Fruit fly (Drosophila melanogaster) whole organism, embryonic: ENCODE measurements around the gene pod1.

Experiments
- Atf3 ChIP-seq: fragments of 200-800 bp; sonication (Bioruptor generic); optimal IDR thresholded peaks from 3 replicates; lab custom pipeline; 2016; ENCODE audit warnings: missing biosample characterization, missing genetic modification characterization
- CG1233 ChIP-seq: fragments of 200-800 bp; sonication (Bioruptor generic); optimal IDR thresholded peaks from 4 replicates; lab custom pipeline; 2018; ENCODE audit warnings: missing biosample characterization, mild to moderate bottlenecking, missing genetic modification characterization
- CG12744 ChIP-seq: fragments of 200-800 bp; sonication (Bioruptor generic); optimal IDR thresholded peaks from 2 replicates; lab custom pipeline; 2016; ENCODE audit warnings: missing biosample characterization, missing genetic modification characterization
- CG15073 ChIP-seq: fragments of 200-800 bp; sonication (Bioruptor generic); optimal IDR thresholded peaks from 2 replicates; lab custom pipeline; 2016; ENCODE audit warnings: missing biosample characterization, missing genetic modification characterization
- CG15479 ChIP-seq: fragments of 200-800 bp; sonication (Bioruptor generic); optimal IDR thresholded peaks from 3 replicates; lab custom pipeline; 2019; ENCODE audit warnings: missing biosample characterization, mild to moderate bottlenecking, missing genetic modification characterization, moderate library complexity
- CG17385 ChIP-seq: fragments of 200-800 bp; sonication (Bioruptor generic); optimal IDR thresholded peaks from 3 replicates; lab custom pipeline; 2018; ENCODE audit warnings: missing biosample characterization, mild to moderate bottlenecking, missing genetic modification characterization
- CG3163 ChIP-seq: fragments of 200-800 bp; sonication (Bioruptor generic); optimal IDR thresholded peaks from 3 replicates; lab custom pipeline; 2016; ENCODE audit warnings: missing biosample characterization, missing genetic modification characterization
- CG3726 ChIP-seq: fragments of 200-800 bp; sonication (Bioruptor generic); IDR thresholded peaks from 3 replicates; pipeline ENCODE4, ENCODE4 v1.3.6; 2022; ENCODE audit warnings: missing biosample characterization, missing genetic modification characterization
- CG4820 ChIP-seq: fragments of 200-800 bp; sonication (Bioruptor generic); optimal IDR thresholded peaks from 3 replicates; lab custom pipeline; 2016; ENCODE audit warnings: missing biosample characterization, missing genetic modification characterization
- CG9609 ChIP-seq: fragments of 200-800 bp; sonication (Bioruptor generic); optimal IDR thresholded peaks from 3 replicates; lab custom pipeline; 2016; ENCODE audit warnings: missing biosample characterization, missing genetic modification characterization
- CG9797 ChIP-seq: fragments of 200-800 bp; sonication (Bioruptor generic); optimal IDR thresholded peaks from 3 replicates; lab custom pipeline; 2018; ENCODE audit warnings: missing biosample characterization, mild to moderate bottlenecking, missing genetic modification characterization
- CG9876 ChIP-seq: fragments of 200-800 bp; sonication (Bioruptor generic); optimal IDR thresholded peaks from 2 replicates; lab custom pipeline; 2016; ENCODE audit warnings: missing biosample characterization, missing genetic modification characterization
- Camta ChIP-seq: fragments of 200-800 bp; sonication (Bioruptor generic); optimal IDR thresholded peaks from 2 replicates; lab custom pipeline; 2016; ENCODE audit warnings: missing biosample characterization, missing genetic modification characterization
- Dbx ChIP-seq: fragments of 200-800 bp; sonication (Bioruptor generic); IDR thresholded peaks from 3 replicates; pipeline ENCODE4 v1.3.6; 2022; ENCODE audit warnings: missing biosample characterization, missing genetic modification characterization
- Doc3 ChIP-seq: fragments of 200-800 bp; sonication (Bioruptor generic); IDR thresholded peaks from 3 replicates; pipeline ENCODE4 v1.3.6; 2022; ENCODE audit warnings: missing biosample characterization, missing genetic modification characterization; ENCODE audit not compliant: partially characterized antibody
- Ets97D ChIP-seq: fragments of 200-800 bp; sonication (Bioruptor generic); optimal IDR thresholded peaks from 3 replicates; lab custom pipeline; 2016; ENCODE audit warnings: missing biosample characterization, missing genetic modification characterization
- Gsc ChIP-seq: fragments of 200-800 bp; sonication (Bioruptor generic); IDR thresholded peaks from 2 replicates; pipeline ENCODE4 v1.3.6; 2022; ENCODE audit warnings: missing biosample characterization, missing genetic modification characterization
- HLH54F ChIP-seq: fragments of 200-800 bp; sonication (Bioruptor generic); optimal IDR thresholded peaks from 3 replicates; lab custom pipeline; 2016; ENCODE audit warnings: missing biosample characterization, missing genetic modification characterization
- Hr3 ChIP-seq: fragments of 200-800 bp; sonication (Bioruptor generic); optimal IDR thresholded peaks from 3 replicates; lab custom pipeline; 2016; ENCODE audit warnings: missing biosample characterization, missing genetic modification characterization
- Jarid2 ChIP-seq: fragments of 200-800 bp; sonication (Bioruptor generic); optimal IDR thresholded peaks from 3 replicates; lab custom pipeline; 2017; ENCODE audit warnings: mild to moderate bottlenecking, missing biosample characterization, missing genetic modification reagents, missing genetic modification characterization
- MESR4 ChIP-seq: fragments of 200-800 bp; sonication (Bioruptor generic); optimal IDR thresholded peaks from 2 replicates; lab custom pipeline; 2018; ENCODE audit warnings: missing biosample characterization, mild to moderate bottlenecking, missing genetic modification characterization, moderate library complexity
- Oaz ChIP-seq: fragments of 200-800 bp; sonication (Bioruptor generic); IDR thresholded peaks from 2 replicates; pipeline ENCODE4 v1.3.6; 2022; ENCODE audit warnings: missing biosample characterization, missing genetic modification characterization
- Optix ChIP-seq: fragments of 200-800 bp; sonication (Bioruptor generic); IDR thresholded peaks from 3 replicates; pipeline ENCODE4 v1.3.6; 2022; ENCODE audit warnings: missing biosample characterization, missing genetic modification characterization
- Six4 ChIP-seq: fragments of 200-800 bp; sonication (Bioruptor generic); optimal IDR thresholded peaks from 2 replicates; lab custom pipeline; 2016; ENCODE audit warnings: missing biosample characterization, missing genetic modification characterization
- Tbp ChIP-seq: fragments of >200 bp; optimal IDR thresholded peaks from 2 replicates; lab custom pipeline; 2018; ENCODE audit warnings: missing biosample characterization, missing genetic modification characterization
- ab ChIP-seq: fragments of 200-800 bp; sonication (Bioruptor generic); optimal IDR thresholded peaks from 2 replicates; lab custom pipeline; 2016; ENCODE audit warnings: missing biosample characterization, missing genetic modification characterization
- ac ChIP-seq: fragments of 200-800 bp; sonication (Bioruptor generic); optimal IDR thresholded peaks from 3 replicates; lab custom pipeline; 2017; ENCODE audit warnings: missing biosample characterization, mild to moderate bottlenecking, missing genetic modification characterization
- aop ChIP-seq: fragments of 200-800 bp; sonication (Bioruptor generic); IDR thresholded peaks from 2 replicates; pipeline ENCODE4 v1.3.6; 2022; ENCODE audit warnings: missing biosample characterization, missing genetic modification characterization
- ap ChIP-seq: fragments of 200-800 bp; sonication (Bioruptor generic); IDR thresholded peaks from 2 replicates; pipeline ENCODE4 v1.3.6; 2022; ENCODE audit warnings: missing biosample characterization, missing genetic modification characterization
- cad ChIP-seq: fragments of >200 bp; optimal IDR thresholded peaks from 2 replicates; lab custom pipeline; 2017; ENCODE audit warnings: missing biosample characterization, missing genetic modification characterization
- cato ChIP-seq: fragments of 200-800 bp; sonication (Bioruptor generic); optimal IDR thresholded peaks from 2 replicates; lab custom pipeline; 2016; ENCODE audit warnings: missing biosample characterization, missing genetic modification characterization, borderline replicate concordance
- crol ChIP-seq: fragments of 200-800 bp; sonication (Bioruptor generic); IDR thresholded peaks from 2 replicates; pipeline ENCODE4 v1.3.6; 2022; ENCODE audit warnings: missing biosample characterization, missing genetic modification characterization
- dimm ChIP-seq: fragments of 200-800 bp; sonication (Bioruptor generic); IDR thresholded peaks from 2 replicates; pipeline ENCODE4 v1.3.6; 2022; ENCODE audit warnings: missing biosample characterization, missing genetic modification characterization
- hb ChIP-seq: fragments of 200-800 bp; sonication (Bioruptor generic); IDR thresholded peaks from 3 replicates; pipeline ENCODE4 v1.3.6; 2022; ENCODE audit warnings: missing biosample characterization, missing genetic modification characterization; ENCODE audit not compliant: partially characterized antibody
- her ChIP-seq: fragments of 200-800 bp; sonication (Bioruptor generic); optimal IDR thresholded peaks from 2 replicates; lab custom pipeline; 2016; ENCODE audit warnings: missing biosample characterization, missing genetic modification characterization
- hkb ChIP-seq, 2 experiments: fragments of 200-800 bp in 1 of 2; fragments of >200 bp in 1 of 2; sonication (Bioruptor generic) in 1 of 2; IDR thresholded peaks in 1 of 2; optimal IDR thresholded peaks in 1 of 2; 2 replicates each; pipeline versions ENCODE4 v1.3.6 to Lab custom; 2017 to 2022; ENCODE audit warnings: missing biosample characterization in 1 of 2, missing genetic modification characterization in 1 of 2
- hth ChIP-seq: fragments of >200 bp; optimal IDR thresholded peaks from 2 replicates; lab custom pipeline; 2017; ENCODE audit warnings: inconsistent platforms
- jumu ChIP-seq: fragments of 200-800 bp; sonication (Bioruptor generic); optimal IDR thresholded peaks from 3 replicates; lab custom pipeline; 2016; ENCODE audit warnings: missing biosample characterization, missing genetic modification characterization
- klu ChIP-seq: fragments of 200-800 bp; sonication (Bioruptor generic); IDR thresholded peaks from 2 replicates; pipeline ENCODE4 v1.3.6; 2022; ENCODE audit warnings: missing biosample characterization, missing genetic modification characterization
- lilli ChIP-seq: fragments of 200-800 bp; sonication (Bioruptor generic); optimal IDR thresholded peaks from 3 replicates; lab custom pipeline; 2016; ENCODE audit warnings: missing biosample characterization, missing genetic modification characterization
- mld ChIP-seq: fragments of 200-800 bp; sonication (Bioruptor generic); IDR thresholded peaks from 3 replicates; pipeline ENCODE4 v1.3.6; 2022; ENCODE audit warnings: missing biosample characterization, missing genetic modification characterization; ENCODE audit not compliant: partially characterized antibody
- nom ChIP-seq: fragments of 200-800 bp; sonication (Bioruptor generic); optimal IDR thresholded peaks from 2 replicates; lab custom pipeline; 2017; ENCODE audit warnings: missing biosample characterization, missing genetic modification characterization, mild to moderate bottlenecking, moderate library complexity, missing genetic modification reagents
- oc ChIP-seq: fragments of 200-800 bp; sonication (Bioruptor generic); optimal IDR thresholded peaks from 2 replicates; lab custom pipeline; 2018; ENCODE audit warnings: missing biosample characterization, mild to moderate bottlenecking, missing genetic modification characterization, moderate library complexity
- odd ChIP-seq: fragments of 200-800 bp; sonication (Bioruptor generic); optimal IDR thresholded peaks from 2 replicates; lab custom pipeline; 2017; ENCODE audit warnings: missing biosample characterization, mild to moderate bottlenecking, missing genetic modification characterization
- pum ChIP-seq: fragments of 200-800 bp; sonication (Bioruptor generic); optimal IDR thresholded peaks from 2 replicates; lab custom pipeline; 2016; ENCODE audit warnings: missing biosample characterization, missing genetic modification characterization
- repo ChIP-seq: fragments of 200-800 bp; sonication (Bioruptor generic); optimal IDR thresholded peaks from 2 replicates; lab custom pipeline; 2016; ENCODE audit warnings: missing biosample characterization, missing genetic modification characterization
- ro ChIP-seq: fragments of 200-800 bp; sonication (Bioruptor generic); IDR thresholded peaks from 2 replicates; pipeline ENCODE4 v1.3.6; 2022; ENCODE audit warnings: missing biosample characterization, missing genetic modification characterization
- row ChIP-seq: fragments of 200-800 bp; sonication (Bioruptor generic); IDR thresholded peaks from 3 replicates; pipeline ENCODE4 v1.3.6; 2022; ENCODE audit warnings: missing biosample characterization, missing genetic modification characterization
- scrt ChIP-seq: fragments of 200-800 bp; sonication (Bioruptor generic); optimal IDR thresholded peaks from 2 replicates; lab custom pipeline; 2018; ENCODE audit warnings: missing biosample characterization, mild to moderate bottlenecking, missing genetic modification characterization, moderate library complexity
- vfl ChIP-seq: fragments of 200-800 bp; sonication (Bioruptor generic); optimal IDR thresholded peaks from 2 replicates; lab custom pipeline; 2016; ENCODE audit warnings: missing biosample characterization, missing genetic modification characterization

The pod1 gene

DNA sequence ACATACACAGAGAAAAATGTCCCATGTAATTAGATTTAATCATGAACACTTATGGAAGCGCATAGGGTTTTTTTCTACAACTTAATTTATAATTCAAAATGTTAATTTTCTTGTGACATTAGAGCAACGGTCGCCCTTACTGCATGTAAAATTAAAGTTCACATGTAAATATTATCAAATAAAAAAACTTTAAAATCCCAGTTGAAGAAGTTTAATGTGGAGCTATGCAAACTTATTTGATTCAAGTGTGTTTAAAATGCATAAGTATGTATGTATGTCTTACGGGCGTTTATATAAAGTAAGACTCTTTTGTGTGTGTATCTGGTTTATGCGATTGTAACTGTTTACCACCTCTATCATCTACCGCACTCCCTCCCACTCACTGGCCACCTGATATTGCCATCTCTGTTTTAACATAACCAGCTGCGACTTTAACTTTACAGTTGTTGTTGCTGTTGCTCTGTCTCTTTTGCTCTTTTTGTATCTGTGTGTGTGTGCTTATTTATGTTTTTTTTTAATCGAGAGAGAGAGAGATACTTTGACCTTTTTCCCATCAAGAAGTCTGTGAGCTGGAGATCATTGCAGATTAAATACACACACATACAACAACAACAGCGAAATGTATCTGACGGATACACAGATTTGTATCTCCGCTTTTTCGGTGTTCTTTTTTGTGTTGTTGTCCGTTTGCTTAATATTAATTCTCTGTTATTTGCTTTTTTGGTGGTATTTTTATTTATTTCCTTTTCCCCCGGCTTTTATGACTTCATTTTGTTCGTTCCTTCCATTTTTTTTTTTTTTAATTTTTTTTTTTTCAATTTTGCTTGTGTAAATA, 52.1 kb downstream of the pod1 start (continued):
- TF ChIP-seq Doc3 (GFP tag; lab: Robert Waterston, UW) (no peak), Dbx (GFP tag; lab: Robert Waterston, UW) (no peak), hb (GFP tag; lab: Robert Waterston, UW) (no peak), Tbp (no peak), Oaz (GFP tag; lab: Robert Waterston, UW) (no peak; the same call in none of the 2 replicates), repo (no peak), CG1233 (GFP tag; lab: Kevin White, UChicago) (peak; percentile 82), oc (tag; lab: Kevin White, UChicago) (peak; percentile 72), ab (GFP tag; lab: Kevin White, UChicago) (peak; percentile 50), CG15479 (GFP tag; lab: Kevin White, UChicago) (peak; percentile 38), crol (no peak), hth (lab: Kevin White, UChicago) (no peak), hkb (optimal IDR thresholded peaks at IDR 0.05; lab: Kevin White, UChicago) (no peak), hkb (GFP tag; IDR thresholded peaks at IDR 0.05; lab: Robert Waterston, UW) (peak; percentile 65), cad (GFP tag; lab: Kevin White, UChicago) (no peak), ac (GFP tag; lab: Kevin White, UChicago) (peak; percentile 65), vfl (GFP tag; lab: Kevin White, UChicago) (peak; percentile 62), CG3163 (peak; percentile 3), CG17385 (GFP tag; lab: Kevin White, UChicago) (peak; percentile 72), Optix (GFP tag; lab: Robert Waterston, UW) (no peak), ap (GFP tag; lab: Robert Waterston, UW) (peak; percentile 54), Hr3 (peak; percentile 91), CG4820 (GFP tag; lab: Kevin White, UChicago) (peak; percentile 71), Ets97D (GFP tag; lab: Kevin White, UChicago) (peak; percentile 60), CG12744 (GFP tag; lab: Kevin White, UChicago) (no peak), CG9797 (GFP tag; lab: Kevin White, UChicago) (no peak), jumu (GFP tag; lab: Kevin White, UChicago) (peak; percentile 63), odd (peak; percentile 83), ro (no peak), MESR4 (GFP tag; lab: Kevin White, UChicago) (peak; percentile 15), Camta (GFP tag; lab: Kevin White, UChicago) (peak; percentile 84), row (GFP tag; lab: Robert Waterston, UW) (peak; percentile 90), klu (no peak), HLH54F (GFP tag; lab: Kevin White, UChicago) (peak; percentile 19), Six4 (peak; percentile 27), her (GFP tag; lab: Kevin White, UChicago) (no peak), scrt (peak; percentile 68), Atf3 (peak; percentile 83), CG9876 (peak; percentile 55), cato (GFP tag; lab: Kevin White, UChicago) (peak; percentile 48), lilli (GFP tag; lab: Kevin White, UChicago) (peak; percentile 82), CG9609 (GFP tag; lab: Kevin White, UChicago) (peak; percentile 81), pum (GFP tag; lab: Kevin White, UChicago) (peak; percentile 81), Gsc (GFP tag; lab: Robert Waterston, UW) (no peak), aop (GFP tag; lab: Robert Waterston, UW) (no peak), CG3726 (no peak), CG15073 (GFP tag; lab: Kevin White, UChicago) (no peak), mld (GFP tag; lab: Robert Waterston, UW) (no peak), nom (GFP tag; lab: Kevin White, UChicago) (peak; percentile 85), Jarid2 (GFP tag; lab: Kevin White, UChicago) (peak; percentile 40), dimm (GFP tag; lab: Robert Waterston, UW) (0 out of 2 replicates have a peak, but pooled peaks have one; percentile 17)
